Worm (Caenorhabditis elegans) whole organism, L3 larva: Measurements from ENCODE around the gene srz-104.

Experiments used
- ama-1 ChIP-seq: fragments of 150-350 bp; optimal IDR thresholded peaks from 2 replicates; lab custom pipeline; 2018
- pqm-1 ChIP-seq: fragments of 150-350 bp; optimal IDR thresholded peaks from 2 replicates; lab custom pipeline; 2017; ENCODE audit warnings: missing biosample characterization, missing genetic modification characterization, inconsistent platforms

DNA sequence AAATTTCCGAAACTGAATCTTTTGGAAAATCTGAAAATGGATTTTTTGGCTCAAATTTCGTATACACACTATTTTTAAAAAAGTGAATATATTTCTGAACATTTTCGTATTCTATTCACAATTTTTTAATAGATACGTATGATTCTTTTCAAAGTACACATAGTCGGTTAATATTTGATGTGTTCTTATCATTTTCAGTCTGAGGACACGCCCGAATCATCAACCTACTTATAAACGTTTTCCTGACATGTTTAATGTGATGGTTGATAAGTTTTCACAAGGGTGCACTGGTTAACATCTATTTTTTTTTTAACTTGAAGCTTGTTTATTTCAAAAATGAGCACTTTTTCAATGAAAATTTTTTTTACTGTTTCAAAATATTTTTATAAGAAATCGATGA is 41.1 kb downstream of the srz-104 start:
- TF ChIP-seq pqm-1 (tag; lab: Kevin White, UChicago) (peak; percentile 4), ama-1 (lab: Kevin White, UChicago) (no peak)
